Worm (Caenorhabditis elegans): ENCODE results near the gene Y39B6A.27.

The Y39B6A.27 gene

DNA sequence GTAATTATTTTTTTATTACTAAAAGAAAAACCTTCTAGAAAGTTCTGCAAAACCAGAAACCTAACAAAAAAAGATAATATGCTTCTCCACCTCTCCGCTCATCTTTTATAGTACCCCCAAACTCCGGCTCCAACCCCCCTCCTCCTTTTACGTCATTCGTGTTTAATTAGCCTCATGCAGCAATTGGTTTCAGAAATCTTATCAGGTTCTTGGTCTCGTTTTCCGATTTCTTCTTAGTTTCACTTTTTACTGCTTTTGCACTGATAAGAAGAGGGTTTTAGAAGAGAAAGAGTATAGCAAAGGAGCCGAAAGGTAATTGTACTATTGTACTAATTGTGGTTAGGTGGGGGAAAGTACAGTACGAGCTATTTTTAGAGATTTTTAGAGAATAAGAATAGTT is 19.9 kb downstream of the Y39B6A.27 start:
- no peak for TF ChIP-seq npax-4 (tag; optimal IDR thresholded peaks at IDR 0.05)
- no peak for TF ChIP-seq hlh-6 (tag; optimal IDR thresholded peaks at IDR 0.05)
- TF ChIP-seq ceh-6 (GFP tag; optimal IDR thresholded peaks at IDR 0.05): no peak
- no peak for TF ChIP-seq sox-4 (tag; optimal IDR thresholded peaks at IDR 0.05)
- TF ChIP-seq pat-9 (tag; optimal IDR thresholded peaks at IDR 0.05): no peak

DNA sequence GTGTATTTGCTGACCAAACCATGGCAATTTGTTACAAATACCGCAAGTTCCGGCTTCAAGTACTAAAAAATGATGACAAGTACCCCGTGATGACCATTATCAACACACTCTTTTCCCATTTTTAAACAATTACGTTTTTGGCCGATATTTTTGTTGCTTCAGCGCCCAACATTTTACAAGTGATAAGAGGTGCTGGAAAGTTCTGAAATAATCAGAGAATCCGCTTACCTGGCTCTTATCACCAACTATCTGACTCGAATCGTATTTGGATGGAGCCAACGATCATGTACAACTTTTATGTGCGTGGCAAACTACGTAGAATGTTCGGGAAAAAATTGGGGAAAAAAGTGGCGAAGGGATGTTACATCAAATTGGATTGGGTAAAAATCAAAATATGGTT is 21.7 kb downstream of the Y39B6A.27 start:
- TF ChIP-seq syd-9 (tag; optimal IDR thresholded peaks at IDR 0.05) (no peak), elt-2 (tag; optimal IDR thresholded peaks at IDR 0.05) (peak; percentile 42)

DNA sequence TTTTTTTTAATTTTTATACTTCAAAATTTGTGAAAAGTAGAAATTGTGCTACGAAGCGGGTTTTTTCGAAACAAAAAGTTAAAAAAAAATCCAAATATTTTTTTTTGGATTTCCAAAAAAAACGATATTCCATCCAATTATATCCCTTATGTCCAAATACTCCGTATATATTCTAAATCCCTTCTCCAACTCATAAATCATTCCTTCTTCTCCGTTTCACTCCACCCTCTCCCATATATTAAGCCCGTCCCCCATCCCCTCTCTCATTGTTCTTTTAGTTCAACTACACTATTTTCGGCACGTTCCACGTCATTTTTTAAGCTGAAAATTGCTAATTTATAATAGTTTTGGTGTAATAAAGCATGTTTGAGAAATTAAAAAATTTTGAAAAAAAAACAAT is 26.0 kb downstream of the Y39B6A.27 start:
- TF ChIP-seq lim-6 (tag; optimal IDR thresholded peaks at IDR 0.05) (no peak), ceh-19 (GFP tag; optimal IDR thresholded peaks at IDR 0.05) (no peak), ceh-31 (tag; optimal IDR thresholded peaks at IDR 0.05) (no peak), ceh-18 (tag; optimal IDR thresholded peaks at IDR 0.05) (no peak), ref-2 (tag; optimal IDR thresholded peaks at IDR 0.05) (no peak), pag-3 (tag; optimal IDR thresholded peaks at IDR 0.05; ENCODE audit: borderline replicate concordance) (no peak), K02D7.2 (tag; optimal IDR thresholded peaks at IDR 0.05) (no peak), nhr-232 (tag; optimal IDR thresholded peaks at IDR 0.05) (no peak), ahr-1 (tag; optimal IDR thresholded peaks at IDR 0.05) (no peak), F13H6.1 (tag; optimal IDR thresholded peaks at IDR 0.05) (no peak), nhr-11 (tag; optimal IDR thresholded peaks at IDR 0.05) (no peak)

DNA sequence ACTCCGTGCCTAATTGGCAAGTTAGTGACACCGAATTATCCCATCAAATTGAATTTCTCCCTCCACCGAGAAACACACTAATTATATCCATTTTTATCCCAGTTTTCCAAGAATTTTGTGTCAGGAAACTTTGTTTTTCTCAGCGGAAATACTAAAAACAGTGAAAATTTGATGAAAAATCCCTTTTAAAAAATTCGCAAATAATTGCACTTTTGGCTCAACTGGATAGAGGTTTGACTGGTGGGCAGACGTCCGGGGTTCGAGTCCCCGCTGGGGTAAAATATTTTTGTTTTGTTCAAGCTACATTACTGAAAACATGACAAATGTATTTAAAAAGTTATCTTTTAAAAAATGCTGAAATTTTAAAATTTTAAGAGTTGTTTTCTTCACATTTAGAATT is 26.5 kb downstream of the Y39B6A.27 start:
- TF ChIP-seq K09A11.1 (tag; optimal IDR thresholded peaks at IDR 0.05; ENCODE audit: insufficient read depth) (no peak), hlh-13 (GFP tag; optimal IDR thresholded peaks at IDR 0.05) (no peak), pha-4 (tag; optimal IDR thresholded peaks at IDR 0.05) (no peak), lin-11 (tag; optimal IDR thresholded peaks at IDR 0.05) (no peak), unc-42 (tag; optimal IDR thresholded peaks at IDR 0.05) (peak; percentile 7)

DNA sequence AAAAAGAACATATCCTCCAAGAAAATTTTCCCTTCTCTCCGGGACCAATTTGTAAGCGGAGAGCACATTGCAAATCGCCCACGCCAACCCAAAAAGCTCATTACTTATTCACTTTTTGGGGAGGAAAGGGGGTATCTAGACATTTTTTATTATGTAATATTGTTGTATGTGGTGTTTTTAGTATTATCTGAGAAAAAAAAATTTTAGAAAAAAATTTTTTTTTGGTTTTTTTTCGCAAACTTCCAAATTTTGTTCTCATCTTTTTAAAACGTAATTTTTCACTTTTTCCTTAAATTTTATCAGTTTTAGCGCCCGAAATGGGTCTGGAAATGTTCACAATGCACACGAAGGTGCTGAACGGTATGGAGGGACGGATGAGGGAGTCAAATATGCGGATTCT is 28.3 kb downstream of the Y39B6A.27 start, which contains the start of gene twk-46:
Gene twk-46, plus strand, starts transcription at position 301 of the 400 bp plus-strand sequence.
- TF ChIP-seq C38D4.7 (GFP tag; optimal IDR thresholded peaks at IDR 0.05) (no peak), pqm-1 (tag; optimal IDR thresholded peaks at IDR 0.05) (no peak), mec-3 (tag; optimal IDR thresholded peaks at IDR 0.05; ENCODE audit: borderline replicate concordance) (no peak), rnt-1 (tag; optimal IDR thresholded peaks at IDR 0.05) (no peak)

DNA sequence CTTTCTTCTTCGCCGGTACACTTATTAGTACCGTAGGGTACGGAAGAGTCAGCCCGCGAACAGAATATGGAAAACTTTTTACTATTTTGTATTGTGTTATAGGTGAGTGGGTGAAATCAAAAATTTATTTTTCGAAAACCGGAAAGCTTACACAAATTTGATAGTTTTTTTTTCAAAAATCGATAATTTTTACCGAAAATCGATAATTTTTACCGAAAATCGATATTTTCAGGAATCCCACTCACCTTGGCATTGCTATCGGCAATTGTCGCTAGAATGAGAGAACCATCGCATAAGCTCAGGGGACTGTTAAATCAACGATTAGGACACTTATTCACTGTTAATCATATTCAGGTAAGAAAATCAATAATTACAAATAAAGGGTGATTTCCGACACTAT is 31.8 kb downstream of the Y39B6A.27 start:
- TF ChIP-seq nhr-11 (tag; optimal IDR thresholded peaks at IDR 0.05): no peak
- TF ChIP-seq hlh-6 (tag; optimal IDR thresholded peaks at IDR 0.05): no peak
- no peak for TF ChIP-seq ceh-31 (tag; optimal IDR thresholded peaks at IDR 0.05)

DNA sequence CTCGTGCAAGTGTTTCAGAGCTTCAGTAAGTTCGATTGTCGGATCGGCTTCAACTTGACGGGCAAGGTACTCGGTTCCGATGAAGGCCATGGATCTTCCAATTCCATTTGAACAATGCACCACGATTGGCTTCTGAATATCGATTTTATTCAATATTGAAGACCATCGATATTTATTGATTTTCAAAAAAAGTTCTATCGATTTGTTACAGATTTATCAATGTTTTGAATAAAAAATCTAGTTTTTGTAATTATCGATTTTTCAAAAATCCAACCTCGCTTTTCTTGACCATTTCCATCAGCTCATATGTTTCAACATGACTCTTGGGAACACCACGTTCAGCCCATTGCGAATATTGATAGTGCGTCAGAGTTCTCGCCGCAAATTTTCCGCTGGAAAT is 37.3 kb downstream of the Y39B6A.27 start:
- TF ChIP-seq tbx-2 (tag; optimal IDR thresholded peaks at IDR 0.05) (no peak), hlh-6 (tag; optimal IDR thresholded peaks at IDR 0.05) (no peak), ahr-1 (tag; optimal IDR thresholded peaks at IDR 0.05) (no peak), che-1 (tag; optimal IDR thresholded peaks at IDR 0.05) (no peak), K09A11.1 (tag; optimal IDR thresholded peaks at IDR 0.05; ENCODE audit: insufficient read depth) (no peak), gmeb-2 (tag; optimal IDR thresholded peaks at IDR 0.05) (no peak), ceh-19 (GFP tag; optimal IDR thresholded peaks at IDR 0.05) (no peak), K02D7.2 (tag; optimal IDR thresholded peaks at IDR 0.05) (no peak), nhr-11 (tag; optimal IDR thresholded peaks at IDR 0.05) (no peak)

Measured in whole organism, late embryonic.